Worm (Caenorhabditis elegans) whole organism, L1 larva: Measurements from ENCODE around the gene F36H5.10.

Experiments used
- C34B4.2 ChIP-seq: sonication (generic microtip); optimal IDR thresholded peaks from 2 replicates; lab custom pipeline; 2017; ENCODE audit warnings: mild to moderate bottlenecking, missing genetic modification characterization, missing compliant biosample characterization
- aly-2 ChIP-seq: fragments of 150-350 bp; optimal IDR thresholded peaks from 2 replicates; lab custom pipeline; 2014; ENCODE audit warnings: missing biosample characterization, missing genetic modification characterization
- fkh-10 ChIP-seq: sonication (generic microtip); optimal IDR thresholded peaks from 2 replicates; lab custom pipeline; 2017; ENCODE audit warnings: missing biosample characterization, missing genetic modification reagents, missing genetic modification characterization
- hlh-17 ChIP-seq: fragments of 200-800 bp; sonication (Bioruptor generic); optimal IDR thresholded peaks from 2 replicates; lab custom pipeline; 2018; ENCODE audit warnings: missing genetic modification characterization, mild to moderate bottlenecking, missing compliant biosample characterization, moderate library complexity, borderline replicate concordance
- hlh-4 ChIP-seq: sonication (generic microtip); optimal IDR thresholded peaks from 2 replicates; lab custom pipeline; 2016; ENCODE audit warnings: mild to moderate bottlenecking, missing genetic modification characterization, missing compliant biosample characterization
- hpl-2 ChIP-seq: fragments of 150-350 bp; optimal IDR thresholded peaks from 2 replicates; lab custom pipeline; 2014; ENCODE audit warnings: missing biosample characterization, missing genetic modification reagents, missing genetic modification characterization
- lin-39 ChIP-seq: fragments of 150-350 bp; optimal IDR thresholded peaks from 2 replicates; lab custom pipeline; 2014; ENCODE audit warnings: missing biosample characterization, missing genetic modification reagents, missing genetic modification characterization
- mab-9 ChIP-seq: fragments of 200-800 bp; sonication (Bioruptor generic); IDR thresholded peaks from 2 replicates; pipeline ENCODE4 v1.3.6; 2022; ENCODE audit warnings: missing genetic modification reagents, missing genetic modification characterization, missing compliant biosample characterization
- skn-1 ChIP-seq: fragments of 150-350 bp; optimal IDR thresholded peaks from 2 replicates; lab custom pipeline; 2014; ENCODE audit warnings: missing biosample characterization, missing genetic modification characterization
- snpc-4 ChIP-seq: fragments of 150-350 bp; optimal IDR thresholded peaks from 2 replicates; lab custom pipeline; 2014; ENCODE audit warnings: missing biosample characterization, missing genetic modification characterization
- unc-62 ChIP-seq: fragments of 150-350 bp; optimal IDR thresholded peaks from 2 replicates; lab custom pipeline; 2014; ENCODE audit warnings: missing biosample characterization, missing genetic modification reagents, missing genetic modification characterization
- ztf-4 ChIP-seq: fragments of 150-350 bp; optimal IDR thresholded peaks from 2 replicates; lab custom pipeline; 2014; ENCODE audit warnings: missing biosample characterization, missing genetic modification characterization

DNA sequence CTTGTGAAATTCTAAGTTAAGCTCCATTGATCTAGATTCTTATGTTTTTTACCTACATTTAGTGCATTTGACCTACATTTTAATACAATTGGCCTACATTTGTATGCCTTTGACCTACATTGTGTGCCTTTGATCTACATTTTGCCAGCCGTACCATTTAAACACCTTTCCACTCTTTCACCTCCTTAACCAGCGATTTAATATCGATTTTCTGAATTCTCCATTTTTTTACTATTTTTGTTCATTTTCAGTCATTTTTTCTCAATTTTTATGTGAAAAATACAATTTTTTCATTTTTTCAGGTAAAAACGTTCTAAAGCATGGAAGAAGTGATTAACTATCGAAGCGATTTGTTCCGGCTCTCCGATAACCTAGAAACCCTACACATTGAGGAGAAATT, 44.2 kb upstream of the F36H5.10 start, which contains the start of gene btb-7:
- TF ChIP-seq skn-1 (tag; lab: Kevin White, UChicago) (no peak), unc-62 (GFP tag; lab: Kevin White, UChicago) (no peak), ztf-4 (tag; lab: Kevin White, UChicago) (no peak), lin-39 (no peak), hlh-17 (GFP tag; lab: Kevin White, UChicago) (no peak), hlh-4 (no peak), snpc-4 (tag; lab: Kevin White, UChicago) (no peak), fkh-10 (GFP tag; lab: Kevin White, UChicago) (no peak), aly-2 (tag; lab: Kevin White, UChicago) (no peak), mab-9 (no peak), C34B4.2 (no peak), hpl-2 (GFP tag; lab: Kevin White, UChicago) (no peak)
